Worm (Caenorhabditis elegans) whole organism, young adult: ENCODE results near the gene K04A8.19.
A peak's percentile ranks its signal among the peaks of the same experiment; 100 is the strongest.

ENCODE experiments used
- B0019.2 ChIP-seq: fragments of 200-800 bp; sonication (Bioruptor generic); conservative IDR thresholded peaks from 2 replicates; pipeline ENCODE4 v1.3.6; 2022; ENCODE audit warnings: missing genetic modification reagents, missing genetic modification characterization, missing compliant biosample characterization
- B0035.1 ChIP-seq: sonication (generic microtip); optimal IDR thresholded peaks from 2 replicates; lab custom pipeline; 2016; ENCODE audit warnings: missing genetic modification characterization, mild to moderate bottlenecking, missing compliant biosample characterization, missing genotype, missing genetic modification reagents
- F10E7.11 ChIP-seq: sonication (generic microtip); optimal IDR thresholded peaks from 2 replicates; lab custom pipeline; 2017; ENCODE audit warnings: mild to moderate bottlenecking, missing genetic modification characterization, moderate library complexity, missing compliant biosample characterization
- F22D6.2 ChIP-seq: sonication (generic microtip); optimal IDR thresholded peaks from 2 replicates; lab custom pipeline; 2016; ENCODE audit warnings: mild to moderate bottlenecking, missing genetic modification characterization, missing compliant biosample characterization
- F57A8.1 ChIP-seq: fragments of 200-800 bp; sonication (Bioruptor generic); optimal IDR thresholded peaks from 2 replicates; lab custom pipeline; 2018; ENCODE audit warnings: mild to moderate bottlenecking, missing genetic modification characterization, moderate library complexity, missing compliant biosample characterization
- F57C9.4 ChIP-seq: sonication (generic microtip); optimal IDR thresholded peaks from 2 replicates; lab custom pipeline; 2017; ENCODE audit warnings: mild to moderate bottlenecking, missing genetic modification characterization, missing compliant biosample characterization
- K12H6.12 ChIP-seq: fragments of 200-800 bp; sonication (Bioruptor generic); optimal IDR thresholded peaks from 2 replicates; lab custom pipeline; 2018; ENCODE audit warnings: mild to moderate bottlenecking, missing genetic modification characterization, missing compliant biosample characterization
- T07F8.4 ChIP-seq: sonication (generic microtip); optimal IDR thresholded peaks from 2 replicates; lab custom pipeline; 2016; ENCODE audit warnings: mild to moderate bottlenecking, missing genetic modification characterization, moderate library complexity, missing compliant biosample characterization
- T26A5.8 ChIP-seq: sonication (generic microtip); optimal IDR thresholded peaks from 2 replicates; lab custom pipeline; 2016; ENCODE audit warnings: missing genetic modification characterization, missing compliant biosample characterization
- Y56A3A.18 ChIP-seq: fragments of 200-800 bp; sonication (Bioruptor generic); IDR thresholded peaks from 2 replicates; pipeline ENCODE4 v1.3.6; 2022; ENCODE audit warnings: missing genetic modification reagents, missing genetic modification characterization, missing compliant biosample characterization
- athp-1 ChIP-seq: sonication (generic microtip); optimal IDR thresholded peaks from 2 replicates; lab custom pipeline; 2017; ENCODE audit warnings: mild to moderate bottlenecking, missing genetic modification characterization, missing compliant biosample characterization
- attf-3 ChIP-seq: fragments of 200-800 bp; sonication (Bioruptor generic); conservative IDR thresholded peaks from 2 replicates; pipeline ENCODE4 v1.3.6; 2022; ENCODE audit warnings: missing genetic modification reagents, missing genetic modification characterization, missing compliant biosample characterization
- attf-5 ChIP-seq: fragments of 200-800 bp; sonication (Bioruptor generic); optimal IDR thresholded peaks from 2 replicates; lab custom pipeline; 2018; ENCODE audit warnings: mild to moderate bottlenecking, missing genetic modification characterization, missing compliant biosample characterization
- attf-6 ChIP-seq: fragments of 200-800 bp; sonication (Bioruptor generic); IDR thresholded peaks from 2 replicates; pipeline ENCODE4 v1.3.6; 2022; ENCODE audit warnings: missing genetic modification reagents, missing genetic modification characterization, missing compliant biosample characterization
- ceh-27 ChIP-seq: fragments of 200-800 bp; sonication (Bioruptor generic); optimal IDR thresholded peaks from 2 replicates; lab custom pipeline; 2018; ENCODE audit warnings: mild to moderate bottlenecking, missing genetic modification characterization, moderate library complexity, missing compliant biosample characterization
- ceh-79 ChIP-seq: sonication (generic microtip); optimal IDR thresholded peaks from 2 replicates; lab custom pipeline; 2017; ENCODE audit warnings: mild to moderate bottlenecking, missing genetic modification characterization, missing compliant biosample characterization
- die-1 ChIP-seq: sonication (generic microtip); optimal IDR thresholded peaks from 2 replicates; lab custom pipeline; 2016; ENCODE audit warnings: missing genotype, mild to moderate bottlenecking, missing genetic modification characterization, missing compliant biosample characterization
- dpff-1 ChIP-seq: sonication (generic microtip); optimal IDR thresholded peaks from 2 replicates; lab custom pipeline; 2017; ENCODE audit warnings: mild to moderate bottlenecking, missing genetic modification characterization, missing compliant biosample characterization
- dpl-1 ChIP-seq: fragments of 150-350 bp; optimal IDR thresholded peaks from 2 replicates; lab custom pipeline; 2014; ENCODE audit warnings: missing biosample characterization, missing genetic modification reagents, missing genetic modification characterization
- fkh-3 ChIP-seq: sonication (generic microtip); optimal IDR thresholded peaks from 2 replicates; lab custom pipeline; 2016; ENCODE audit warnings: mild to moderate bottlenecking, missing genetic modification characterization, missing compliant biosample characterization
- gei-17 ChIP-seq: fragments of 200-800 bp; sonication (Bioruptor generic); optimal IDR thresholded peaks from 2 replicates; lab custom pipeline; 2018; ENCODE audit warnings: mild to moderate bottlenecking, missing genetic modification characterization, missing compliant biosample characterization
- hlh-12 ChIP-seq: sonication (generic microtip); optimal IDR thresholded peaks from 2 replicates; lab custom pipeline; 2016; ENCODE audit warnings: missing genetic modification characterization, missing compliant biosample characterization
- hrde-1 ChIP-seq: sonication (generic microtip); optimal IDR thresholded peaks from 2 replicates; lab custom pipeline; 2016; ENCODE audit warnings: missing genetic modification characterization, mild to moderate bottlenecking, missing compliant biosample characterization, moderate library complexity, missing genotype, missing genetic modification reagents, borderline replicate concordance
- lag-1 ChIP-seq: fragments of 200-800 bp; sonication (Bioruptor generic); IDR thresholded peaks from 2 replicates; pipeline ENCODE4 v1.3.6; 2022; ENCODE audit warnings: missing genetic modification reagents, missing genetic modification characterization, missing compliant biosample characterization
- let-526 ChIP-seq: fragments of 200-800 bp; sonication (Bioruptor generic); IDR thresholded peaks from 2 replicates; pipeline ENCODE4 v1.3.6; 2022; ENCODE audit warnings: missing genetic modification reagents, missing genetic modification characterization, missing compliant biosample characterization
- let-607 ChIP-seq, 2 experiments: fragments of 200-800 bp in 1 of 2; sonication (Bioruptor generic) in 1 of 2; sonication (generic microtip) in 1 of 2; optimal IDR thresholded peaks; 2 replicates each; lab custom pipeline; 2016 to 2018; ENCODE audit warnings: mild to moderate bottlenecking in 2 of 2, missing compliant biosample characterization in 2 of 2, missing genetic modification characterization in 2 of 2, moderate library complexity in 2 of 2, missing genotype in 1 of 2
- lin-26 ChIP-seq: fragments of 200-800 bp; sonication (Bioruptor generic); IDR thresholded peaks from 2 replicates; pipeline ENCODE4 v1.3.6; 2022; ENCODE audit warnings: missing genetic modification reagents, missing genetic modification characterization, missing compliant biosample characterization
- lin-35 ChIP-seq, 3 experiments: fragments of 150-350 bp in 2 of 3; sonication (generic microtip) in 1 of 3; optimal IDR thresholded peaks; 2 replicates each; lab custom pipeline; 2014 to 2018; ENCODE audit warnings: missing biosample characterization in 3 of 3, missing genetic modification characterization in 3 of 3, missing genetic modification reagents in 3 of 3
- lin-54 ChIP-seq: fragments of 200-800 bp; sonication (Bioruptor generic); optimal IDR thresholded peaks from 2 replicates; lab custom pipeline; 2018; ENCODE audit warnings: mild to moderate bottlenecking, missing genetic modification characterization, missing compliant biosample characterization
- lir-1 ChIP-seq: fragments of 200-800 bp; sonication (Bioruptor generic); conservative IDR thresholded peaks from 2 replicates; pipeline ENCODE4 v1.3.6; 2022; ENCODE audit warnings: missing genetic modification reagents, missing genetic modification characterization, missing compliant biosample characterization
- lsl-1 ChIP-seq: fragments of 200-800 bp; sonication (Bioruptor generic); optimal IDR thresholded peaks from 2 replicates; lab custom pipeline; 2018; ENCODE audit warnings: mild to moderate bottlenecking, missing genetic modification characterization, moderate library complexity, missing compliant biosample characterization
- madf-10 ChIP-seq: sonication (generic microtip); optimal IDR thresholded peaks from 2 replicates; lab custom pipeline; 2016; ENCODE audit warnings: mild to moderate bottlenecking, missing genetic modification characterization, missing compliant biosample characterization
- madf-8 ChIP-seq: fragments of 200-800 bp; sonication (Bioruptor generic); conservative IDR thresholded peaks from 2 replicates; pipeline ENCODE4 v1.3.6; 2022; ENCODE audit warnings: missing genetic modification reagents, missing genetic modification characterization, missing compliant biosample characterization
- mcd-1 ChIP-seq: fragments of 200-800 bp; sonication (Bioruptor generic); IDR thresholded peaks from 2 replicates; pipeline ENCODE4 v1.3.6; 2022; ENCODE audit warnings: missing genetic modification reagents, missing genetic modification characterization, missing compliant biosample characterization
- mxl-1 ChIP-seq: sonication (generic microtip); optimal IDR thresholded peaks from 2 replicates; lab custom pipeline; 2016; ENCODE audit warnings: missing genetic modification characterization, missing compliant biosample characterization
- nfya-1 ChIP-seq: sonication (generic microtip); optimal IDR thresholded peaks from 2 replicates; lab custom pipeline; 2017; ENCODE audit warnings: antibody characterized with exemption, missing compliant biosample characterization, missing genetic modification characterization, borderline replicate concordance; ENCODE audit not compliant: insufficient read depth
- nfya-2 ChIP-seq: fragments of 200-800 bp; sonication (Bioruptor generic); IDR thresholded peaks from 2 replicates; pipeline ENCODE4 v1.3.6; 2022; ENCODE audit warnings: missing genetic modification reagents, missing genetic modification characterization, missing compliant biosample characterization
- nhr-120 ChIP-seq: fragments of 200-800 bp; sonication (Bioruptor generic); IDR thresholded peaks from 2 replicates; pipeline ENCODE4 v1.3.6; 2022; ENCODE audit warnings: missing genetic modification characterization, missing compliant biosample characterization
- pbrm-1 ChIP-seq: fragments of 200-800 bp; sonication (Bioruptor generic); IDR thresholded peaks from 2 replicates; pipeline ENCODE4 v1.3.6; 2022; ENCODE audit warnings: missing genetic modification reagents, missing genetic modification characterization, missing compliant biosample characterization
- pha-4 ChIP-seq: fragments of 150-350 bp; sonication (generic microtip); optimal IDR thresholded peaks from 2 replicates; lab custom pipeline; 2014; ENCODE audit warnings: missing biosample characterization, missing genetic modification reagents, missing genetic modification characterization
- sdz-38 ChIP-seq: sonication (generic microtip); optimal IDR thresholded peaks from 2 replicates; lab custom pipeline; 2016; ENCODE audit warnings: missing genotype, missing genetic modification characterization, missing compliant biosample characterization
- snpc-1.3 ChIP-seq: sonication (generic microtip); optimal IDR thresholded peaks from 2 replicates; lab custom pipeline; 2017; ENCODE audit warnings: missing genetic modification characterization, mild to moderate bottlenecking, missing compliant biosample characterization, antibody characterized with exemption, moderate library complexity, missing genotype, missing genetic modification reagents; ENCODE audit not compliant: insufficient read depth
- tbp1 ChIP-seq: fragments of 200-800 bp; sonication (Bioruptor generic); optimal IDR thresholded peaks from 2 replicates; lab custom pipeline; 2018; ENCODE audit warnings: mild to moderate bottlenecking, missing genetic modification characterization, missing compliant biosample characterization
- tlf-1 ChIP-seq: fragments of 200-800 bp; sonication (Bioruptor generic); optimal IDR thresholded peaks from 2 replicates; lab custom pipeline; 2018; ENCODE audit warnings: mild to moderate bottlenecking, missing genetic modification characterization, missing compliant biosample characterization
- xnd-1 ChIP-seq: sonication (generic microtip); optimal IDR thresholded peaks from 2 replicates; lab custom pipeline; 2016; ENCODE audit warnings: missing genotype, missing genetic modification reagents, missing genetic modification characterization, missing compliant biosample characterization
- ztf-22 ChIP-seq: fragments of 200-800 bp; sonication (Bioruptor generic); optimal IDR thresholded peaks from 2 replicates; lab custom pipeline; 2018; ENCODE audit warnings: mild to moderate bottlenecking, missing genetic modification characterization, moderate library complexity, missing compliant biosample characterization
- ztf-26 ChIP-seq: sonication (generic microtip); optimal IDR thresholded peaks from 2 replicates; lab custom pipeline; 2017; ENCODE audit warnings: missing genetic modification characterization, missing compliant biosample characterization
- ztf-28 ChIP-seq: fragments of 200-800 bp; sonication (Bioruptor generic); IDR thresholded peaks from 2 replicates; pipeline ENCODE4 v1.3.6; 2022; ENCODE audit warnings: missing genetic modification reagents, missing genetic modification characterization, missing compliant biosample characterization
- ztf-6 ChIP-seq: fragments of 200-800 bp; sonication (Bioruptor generic); IDR thresholded peaks from 2 replicates; pipeline ENCODE4 v1.3.6; 2022; ENCODE audit warnings: missing genetic modification reagents, missing genetic modification characterization, missing compliant biosample characterization

The K04A8.19 gene

DNA sequence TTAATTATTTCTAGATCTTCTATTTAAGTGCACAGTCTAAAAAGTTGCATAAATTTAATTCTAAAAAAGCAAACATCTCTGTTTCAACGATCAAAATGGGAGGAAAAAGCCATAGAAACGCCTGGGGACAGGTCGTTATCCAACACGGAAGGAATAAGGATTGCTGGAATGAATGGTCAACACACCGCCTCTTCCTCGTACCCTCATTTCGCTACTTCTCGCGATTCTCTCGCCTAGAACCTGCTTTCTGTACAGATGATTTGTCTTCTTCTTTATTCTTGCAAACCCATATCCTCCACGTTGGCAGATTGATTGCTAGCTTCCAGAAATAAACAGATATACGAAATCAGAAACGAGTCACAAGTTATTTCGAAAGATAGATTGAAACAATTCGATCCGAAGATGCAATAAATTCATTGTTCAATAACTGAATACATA lies 39.3 kb downstream of the K04A8.19 start, which contains the start of gene dpy-11 (continued):
- TF ChIP-seq attf-3 (GFP tag; lab: Robert Waterston, UW) (no peak), hrde-1 (tag; lab: Kevin White, UChicago) (peak; percentile 20), T07F8.4 (tag; lab: Kevin White, UChicago) (no peak), madf-8 (GFP tag; lab: Robert Waterston, UW) (no peak), T26A5.8 (tag; lab: Kevin White, UChicago) (no peak), F57C9.4 (tag; lab: Kevin White, UChicago) (no peak), attf-5 (GFP tag; lab: Kevin White, UChicago) (peak; percentile 23), pbrm-1 (GFP tag; lab: Robert Waterston, UW) (0 out of 2 replicates have a peak, but pooled peaks have one; percentile 59), B0019.2 (GFP tag; lab: Robert Waterston, UW) (no peak), lag-1 (GFP tag; lab: Robert Waterston, UW) (no peak), gei-17 (GFP tag; lab: Kevin White, UChicago) (peak; percentile 25), madf-10 (no peak), sdz-38 (tag; lab: Kevin White, UChicago) (no peak), nhr-120 (no peak), athp-1 (tag; lab: Kevin White, UChicago) (peak; percentile 32), lin-35 (GFP tag; optimal IDR thresholded peaks at IDR 0.05; lab: Kevin White, UChicago) (peak in 1 of 3 experiments; percentile 59), die-1 (peak; percentile 41), nfya-2 (no peak), pha-4 (no peak), ztf-6 (GFP tag; lab: Robert Waterston, UW) (no peak), snpc-1.3 (tag; lab: Kevin White, UChicago) (no peak), ztf-26 (tag; lab: Kevin White, UChicago) (peak; percentile 58), mcd-1 (GFP tag; lab: Robert Waterston, UW) (peak; percentile 58; the same call in 1 of the 2 replicates), xnd-1 (tag; lab: Kevin White, UChicago) (no peak), tlf-1 (GFP tag; lab: Kevin White, UChicago) (peak; percentile 64), ceh-79 (tag; lab: Kevin White, UChicago) (no peak), dpl-1 (GFP tag; lab: Kevin White, UChicago) (no peak), B0035.1 (tag; lab: Kevin White, UChicago) (no peak), ztf-28 (GFP tag; lab: Robert Waterston, UW) (no peak), K12H6.12 (tag; lab: Kevin White, UChicago) (no peak), lsl-1 (GFP tag; lab: Kevin White, UChicago) (no peak), let-526 (GFP tag; lab: Robert Waterston, UW) (no peak), ztf-22 (GFP tag; lab: Kevin White, UChicago) (peak; percentile 19), tbp1 (GFP tag; lab: Kevin White, UChicago) (peak; percentile 51), F22D6.2 (tag; lab: Kevin White, UChicago) (no peak), let-607 (tag; optimal IDR thresholded peaks at IDR 0.05; lab: Kevin White, UChicago) (peak in 1 of 2 experiments; percentile 1), F10E7.11 (tag; lab: Kevin White, UChicago) (no peak), lin-54 (peak; percentile 28), Y56A3A.18 (no peak; the same call in none of the 2 replicates), hlh-12 (no peak), dpff-1 (tag; lab: Kevin White, UChicago) (peak; percentile 21), mxl-1 (no peak), attf-6 (GFP tag; lab: Robert Waterston, UW) (no peak; the same call in 1 of the 2 replicates), lin-26 (GFP tag; lab: Robert Waterston, UW) (peak; percentile 27; the same call in 1 of the 2 replicates), lir-1 (GFP tag; lab: Robert Waterston, UW) (no peak), nfya-1 (tag; lab: Kevin White, UChicago) (no peak), fkh-3 (tag; lab: Kevin White, UChicago) (no peak), ceh-27 (no peak), F57A8.1 (GFP tag; lab: Kevin White, UChicago) (no peak)
